Fruit fly (Drosophila melanogaster): Measurements from ENCODE around the gene Liprin-alpha.

DNA sequence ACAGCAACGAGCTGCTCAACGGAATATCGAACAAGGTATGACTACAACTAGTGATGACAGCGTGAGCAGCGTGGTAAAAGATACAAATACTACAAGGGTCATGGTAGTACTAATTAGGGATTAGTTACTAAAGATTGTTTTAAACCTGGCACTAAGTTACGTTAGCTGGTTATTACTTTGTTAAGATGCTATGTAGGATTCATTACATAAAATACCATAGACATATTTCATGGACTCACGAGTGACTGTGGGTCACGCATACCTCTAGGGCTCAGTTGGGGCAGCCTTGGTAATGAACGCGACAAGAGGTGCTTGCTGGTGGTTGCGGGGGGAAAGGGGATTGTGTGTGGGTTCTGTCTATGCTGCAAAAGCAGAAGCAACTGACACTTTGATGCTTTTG is 51.1 kb downstream of the Liprin-alpha start:
- TF ChIP-seq CG4496 (GFP tag; IDR thresholded peaks at IDR 0.05) (no peak), CG10348 (GFP tag; IDR thresholded peaks at IDR 0.05) (no peak), CG32121 (GFP tag; IDR thresholded peaks at IDR 0.05) (no peak), CG12605 (GFP tag; IDR thresholded peaks at IDR 0.05) (no peak), Pif1A (GFP tag; optimal IDR thresholded peaks at IDR 0.05) (no peak), Snoo (tag; optimal IDR thresholded peaks at IDR 0.05) (no peak), fd96Ca (GFP tag; IDR thresholded peaks at IDR 0.05) (no peak), CG9948 (tag; optimal IDR thresholded peaks at IDR 0.05) (no peak), CG15710 (tag; optimal IDR thresholded peaks at IDR 0.05) (no peak), EcR (GFP tag; optimal IDR thresholded peaks at IDR 0.05) (no peak), CG17806 (tag; optimal IDR thresholded peaks at IDR 0.05) (no peak)
